Worm (Caenorhabditis elegans) whole organism, L4/young adult: ENCODE results near the gene tag-278.

Experiments
- W03F9.2 ChIP-seq: fragments of 150-350 bp; optimal IDR thresholded peaks from 2 replicates; lab custom pipeline; 2014; ENCODE audit warnings: missing biosample characterization, missing genetic modification characterization
- dao-5 ChIP-seq: sonication (generic microtip); optimal IDR thresholded peaks from 2 replicates; lab custom pipeline; 2016; ENCODE audit warnings: missing genotype, missing genetic modification characterization, moderate library complexity, missing compliant biosample characterization
- him-1 ChIP-seq: sonication (generic microtip); optimal IDR thresholded peaks from 2 replicates; lab custom pipeline; 2016; ENCODE audit warnings: missing genotype, missing genetic modification reagents, missing genetic modification characterization, missing compliant biosample characterization

Gene tag-278

ce11 chrX:3655972-3656371 is 33.0 kb downstream of the tag-278 start, which contains the start of gene R11G1.7:
TSS of gene R11G1.7 (plus strand) at chrX:3656272.
- TF ChIP-seq dao-5 (tag; lab: Kevin White, UChicago) (no peak), W03F9.2 (no peak), him-1 (no peak)

- TF ChIP-seq dao-5 (tag; lab: Kevin White, UChicago): no peak
- no peak for TF ChIP-seq him-1
- TF ChIP-seq W03F9.2: no peak
These were observed 34.4 kb downstream of the tag-278 start, which contains the start of gene R11G1.11 for ce11 chrX:3654623-3655022. TSS of gene R11G1.11 (plus strand) at chrX:3654923.

ce11 chrX:3650100-3650809 is 38.8 kb downstream of the tag-278 start, which contains the start of the genes sax-1 and R11G1.2:
TSS of gene sax-1 (minus strand) at chrX:3650150.
TSS of gene R11G1.2 (plus strand) at chrX:3650614.
- TF ChIP-seq dao-5 (tag; lab: Kevin White, UChicago): no peak
- peak; percentile 39 for TF ChIP-seq W03F9.2

ce11 chrX:3645924-3646323 is 43.1 kb downstream of the tag-278 start:
- no peak for TF ChIP-seq him-1

- TF ChIP-seq dao-5 (tag; lab: Kevin White, UChicago) (no peak), W03F9.2 (no peak), him-1 (no peak)
These were observed 44.2 kb downstream of the tag-278 start, which contains the start of gene tmem-24 for ce11 chrX:3644796-3645195. TSS of gene tmem-24 (minus strand) at chrX:3644896.

- TF ChIP-seq dao-5 (tag; lab: Kevin White, UChicago) (no peak), him-1 (no peak), W03F9.2 (no peak)
These were observed 54.2 kb downstream of the tag-278 start for ce11 chrX:3634782-3635181.
